Worm (Caenorhabditis elegans): Measurements from ENCODE around the gene asna-1.
A peak's percentile ranks its signal among the peaks of the same experiment; 100 is the strongest.

Gene asna-1

DNA sequence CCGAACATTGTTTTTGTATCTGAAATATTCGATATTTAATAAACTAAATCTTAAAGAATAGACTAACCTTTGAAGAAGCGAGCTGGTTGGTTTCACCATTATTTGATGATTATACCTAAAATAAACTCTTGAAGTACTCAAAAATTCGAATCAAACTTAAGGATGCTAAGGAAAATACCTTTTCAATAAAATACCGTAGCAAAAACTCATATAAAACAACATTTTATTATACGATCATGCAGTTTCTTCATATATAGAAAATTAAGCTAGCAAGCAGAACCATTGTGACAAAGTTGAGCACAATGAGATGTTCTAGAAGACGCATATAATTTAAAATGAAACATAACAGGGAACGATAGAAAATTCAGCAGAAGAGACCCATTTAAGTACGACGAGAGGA, 46.5 kb upstream of the asna-1 start, which contains the start of gene F44E2.7:
F44E2.7 (minus strand) TSS at position 101 of the 400 bp plus-strand sequence.
- TF ChIP-seq nhr-43 (tag; optimal IDR thresholded peaks at IDR 0.05; ENCODE audit: poor library complexity, severe bottlenecking) (no peak), nhr-77 (tag; optimal IDR thresholded peaks at IDR 0.05) (no peak), ztf-11 (tag; optimal IDR thresholded peaks at IDR 0.05) (no peak), pha-4 (tag; optimal IDR thresholded peaks at IDR 0.05) (no peak), nhr-67 (tag; optimal IDR thresholded peaks at IDR 0.05) (no peak), elt-3 (tag; optimal IDR thresholded peaks at IDR 0.05) (no peak), egl-5 (tag; optimal IDR thresholded peaks at IDR 0.05) (no peak), sea-2 (GFP tag; optimal IDR thresholded peaks at IDR 0.05) (no peak), elt-2 (tag; optimal IDR thresholded peaks at IDR 0.05) (no peak), nhr-23 (tag; optimal IDR thresholded peaks at IDR 0.05) (no peak), nhr-28 (tag; optimal IDR thresholded peaks at IDR 0.05) (no peak), jun-1 (tag; optimal IDR thresholded peaks at IDR 0.05) (no peak), lin-39 (tag; optimal IDR thresholded peaks at IDR 0.05) (no peak), zag-1 (tag; optimal IDR thresholded peaks at IDR 0.05) (no peak), unc-62 (GFP tag; optimal IDR thresholded peaks at IDR 0.05) (no peak), pqm-1 (tag; optimal IDR thresholded peaks at IDR 0.05) (no peak), snpc-4 (tag; optimal IDR thresholded peaks at IDR 0.05) (no peak), nhr-76 (tag; optimal IDR thresholded peaks at IDR 0.05) (no peak), ZK546.5 (tag; optimal IDR thresholded peaks at IDR 0.05) (no peak)

DNA sequence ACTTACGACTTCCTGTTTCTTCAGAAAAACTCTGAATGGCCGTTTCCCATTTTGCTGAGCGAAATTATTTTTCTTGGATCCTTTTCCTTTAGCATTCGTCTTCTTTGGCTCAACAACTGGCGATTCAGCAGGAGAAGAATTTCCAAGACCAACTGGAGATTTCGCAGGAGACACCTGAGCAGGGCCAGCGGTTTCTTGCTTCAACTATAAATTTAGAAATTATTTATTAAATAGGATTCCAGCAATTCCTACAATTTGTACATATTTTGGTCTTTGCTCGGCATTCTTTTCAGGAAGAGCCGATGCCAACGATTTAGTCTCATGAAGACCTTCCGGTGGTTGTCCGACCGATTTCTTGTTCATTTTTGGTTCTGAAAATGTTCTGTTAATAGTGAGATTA, 45.4 kb upstream of the asna-1 start, which contains the start of gene F44E2.8:
F44E2.8 (minus strand) TSS at position 371 of the 400 bp plus-strand sequence.
- TF ChIP-seq nhr-23 (tag; optimal IDR thresholded peaks at IDR 0.05) (no peak), daf-12 (tag; optimal IDR thresholded peaks at IDR 0.05) (no peak), nfya-1 (tag; optimal IDR thresholded peaks at IDR 0.05; ENCODE audit: insufficient read depth) (no peak), elt-1 (tag; optimal IDR thresholded peaks at IDR 0.05) (no peak), ceh-28 (tag; optimal IDR thresholded peaks at IDR 0.05) (no peak), ceh-16 (tag; optimal IDR thresholded peaks at IDR 0.05) (no peak)

- TF ChIP-seq nhr-23 (tag; optimal IDR thresholded peaks at IDR 0.05), result peak; percentile 72
- TF ChIP-seq lin-39 (tag; optimal IDR thresholded peaks at IDR 0.05), result peak; percentile 68
- TF ChIP-seq jun-1 (tag; optimal IDR thresholded peaks at IDR 0.05), result no peak
- no peak for TF ChIP-seq elt-1 (tag; optimal IDR thresholded peaks at IDR 0.05)
- peak; percentile 80 for TF ChIP-seq lin-15B (tag; optimal IDR thresholded peaks at IDR 0.05)
- TF ChIP-seq lsy-12 (tag; optimal IDR thresholded peaks at IDR 0.05), result peak; percentile 25
- peak; percentile 76 for TF ChIP-seq nhr-43 (tag; optimal IDR thresholded peaks at IDR 0.05; ENCODE audit: poor library complexity, severe bottlenecking)
- peak; percentile 22 for TF ChIP-seq elt-2 (tag; optimal IDR thresholded peaks at IDR 0.05)
- no peak for TF ChIP-seq nhr-11 (tag; optimal IDR thresholded peaks at IDR 0.05)
- TF ChIP-seq nhr-25 (tag; optimal IDR thresholded peaks at IDR 0.05), result peak; percentile 33
- peak; percentile 67 for TF ChIP-seq snpc-4 (tag; optimal IDR thresholded peaks at IDR 0.05)
- TF ChIP-seq ceh-28 (tag; optimal IDR thresholded peaks at IDR 0.05), result peak; percentile 38
Measured at ce11 chrIII:8850482-8851047, 44.3 kb upstream of the asna-1 start, which contains the start of gene F44E2.9. Gene F44E2.9 (minus strand): TSS chrIII:8850532.

DNA sequence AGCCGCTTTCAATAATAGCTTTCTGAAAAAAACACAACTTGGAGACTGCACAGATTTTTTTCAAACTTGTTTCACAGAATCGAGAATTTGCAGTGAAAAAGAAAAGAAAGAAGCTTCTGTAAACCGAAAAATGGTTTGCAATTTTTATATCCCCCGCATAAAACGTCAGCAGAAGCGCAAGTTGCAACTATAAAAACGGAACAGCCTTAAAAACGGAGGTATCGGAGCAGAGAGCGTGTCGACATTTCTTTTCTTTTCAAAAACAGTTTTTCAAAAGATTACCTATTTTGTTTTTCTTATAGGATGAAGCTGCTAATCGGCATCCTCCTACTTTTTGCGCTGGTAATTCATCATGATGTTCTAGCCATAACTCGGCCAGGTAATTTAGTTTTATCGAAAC, 42.9 kb upstream of the asna-1 start, which contains the start of gene plg-1:
plg-1 (plus strand) TSS at position 301 of the 400 bp plus-strand sequence.
- TF ChIP-seq ama-1 (optimal IDR thresholded peaks at IDR 0.05), result no peak
- no peak for TF ChIP-seq fkh-10 (GFP tag; optimal IDR thresholded peaks at IDR 0.05)
- TF ChIP-seq elt-1 (tag; optimal IDR thresholded peaks at IDR 0.05), result no peak

DNA sequence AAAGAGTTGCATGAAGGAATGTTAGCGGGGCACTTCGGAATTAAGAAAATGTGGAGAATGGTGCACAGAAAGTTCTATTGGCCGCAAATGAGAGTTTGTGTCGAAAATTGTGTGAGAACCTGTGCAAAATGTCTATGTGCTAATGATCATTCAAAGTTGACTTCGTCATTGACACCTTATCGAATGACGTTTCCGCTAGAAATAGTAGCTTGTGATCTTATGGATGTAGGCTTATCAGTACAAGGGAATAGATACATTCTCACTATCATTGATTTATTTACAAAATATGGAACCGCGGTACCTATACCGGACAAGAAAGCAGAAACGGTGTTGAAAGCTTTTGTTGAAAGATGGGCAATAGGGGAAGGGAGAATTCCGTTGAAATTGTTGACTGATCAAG, 36.4 kb upstream of the asna-1 start:
- TF ChIP-seq fkh-10 (GFP tag; optimal IDR thresholded peaks at IDR 0.05) (no peak), nhr-237 (tag; optimal IDR thresholded peaks at IDR 0.05) (no peak), pqm-1 (tag; optimal IDR thresholded peaks at IDR 0.05) (no peak), unc-62 (GFP tag; optimal IDR thresholded peaks at IDR 0.05) (no peak), egl-5 (tag; optimal IDR thresholded peaks at IDR 0.05) (no peak), daf-12 (tag; optimal IDR thresholded peaks at IDR 0.05) (no peak)

DNA sequence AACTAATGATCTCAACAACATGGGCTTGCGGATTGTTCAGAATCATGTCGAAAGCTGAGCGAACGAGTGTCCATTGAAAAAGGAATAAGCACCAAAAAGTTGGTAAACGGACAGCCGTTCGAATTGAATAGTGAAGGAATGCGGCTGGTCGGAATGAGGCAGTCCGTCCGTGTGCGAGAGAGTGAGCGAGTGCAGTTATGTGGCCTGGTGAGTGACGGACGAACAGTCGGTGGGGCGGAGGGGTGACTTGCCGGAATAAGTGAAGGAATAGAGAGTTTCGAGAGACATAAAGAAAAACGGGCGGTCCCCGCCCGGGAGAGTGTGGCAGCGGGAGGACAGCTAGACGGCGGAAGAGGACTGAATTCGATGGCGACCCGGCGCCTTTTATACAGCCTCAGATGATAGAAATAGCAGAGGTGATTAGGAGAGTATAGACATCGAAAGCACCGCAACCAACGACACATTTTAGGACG, 29.6 kb upstream of the asna-1 start:
- no peak for TF ChIP-seq ceh-9 (tag; optimal IDR thresholded peaks at IDR 0.05)
- peak; percentile 84 for TF ChIP-seq elt-2 (tag; optimal IDR thresholded peaks at IDR 0.05)
- TF ChIP-seq R02D3.7 (tag; optimal IDR thresholded peaks at IDR 0.05), result peak; percentile 33
- TF ChIP-seq nhr-67 (tag; optimal IDR thresholded peaks at IDR 0.05), result no peak
- peak; percentile 75 for TF ChIP-seq nhr-25 (tag; optimal IDR thresholded peaks at IDR 0.05)
- no peak for TF ChIP-seq sea-2 (GFP tag; optimal IDR thresholded peaks at IDR 0.05)
- peak; percentile 57 for TF ChIP-seq nhr-23 (tag; optimal IDR thresholded peaks at IDR 0.05)
- no peak for TF ChIP-seq nhr-43 (tag; optimal IDR thresholded peaks at IDR 0.05; ENCODE audit: poor library complexity, severe bottlenecking)
- TF ChIP-seq nhr-237 (tag; optimal IDR thresholded peaks at IDR 0.05), result no peak
- no peak for TF ChIP-seq lin-39 (tag; optimal IDR thresholded peaks at IDR 0.05)
- peak; percentile 16 for TF ChIP-seq egl-5 (tag; optimal IDR thresholded peaks at IDR 0.05)
- TF ChIP-seq mdl-1 (tag; optimal IDR thresholded peaks at IDR 0.05), result no peak
- TF ChIP-seq ceh-28 (tag; optimal IDR thresholded peaks at IDR 0.05), result peak; percentile 34
- no peak for TF ChIP-seq nhr-76 (tag; optimal IDR thresholded peaks at IDR 0.05)
- TF ChIP-seq fos-1 (tag; optimal IDR thresholded peaks at IDR 0.05), result peak; percentile 71
- no peak for TF ChIP-seq eor-1 (tag; optimal IDR thresholded peaks at IDR 0.05)
- peak; percentile 63 for TF ChIP-seq hmg-11 (tag; optimal IDR thresholded peaks at IDR 0.05)
- no peak for TF ChIP-seq zag-1 (tag; optimal IDR thresholded peaks at IDR 0.05)
- TF ChIP-seq nhr-77 (tag; optimal IDR thresholded peaks at IDR 0.05), result no peak
- TF ChIP-seq jun-1 (tag; optimal IDR thresholded peaks at IDR 0.05), result peak; percentile 74
- TF ChIP-seq pqm-1 (tag; optimal IDR thresholded peaks at IDR 0.05), result peak; percentile 67
- no peak for TF ChIP-seq ceh-16 (tag; optimal IDR thresholded peaks at IDR 0.05)
- TF ChIP-seq ztf-4 (tag; optimal IDR thresholded peaks at IDR 0.05), result peak; percentile 8
- no peak for TF ChIP-seq unc-62 (GFP tag; optimal IDR thresholded peaks at IDR 0.05)
